Fruit fly (Drosophila melanogaster): ENCODE measurements around the gene ZIPIC.

dm6 chr3R:29997607-29998236, 38.9 kb downstream of the ZIPIC start, which contains the start of the genes CG15525 and CG11504:
- TF ChIP-seq CG3032 (tag; optimal IDR thresholded peaks at IDR 0.05) (peak; percentile 20), vri (GFP tag; optimal IDR thresholded peaks at IDR 0.05) (no peak), CG8632 (GFP tag; optimal IDR thresholded peaks at IDR 0.05) (no peak), CG1621 (tag; optimal IDR thresholded peaks at IDR 0.05) (no peak), ss (GFP tag; optimal IDR thresholded peaks at IDR 0.05) (no peak), acj6 (GFP tag; optimal IDR thresholded peaks at IDR 0.05) (no peak)

Data from whole organism, prepupa.